Worm (Caenorhabditis elegans) whole organism, early embryonic: ENCODE results near the gene C53B7.6.

ENCODE experiments used
- B0310.2 ChIP-seq: sonication (generic microtip); optimal IDR thresholded peaks from 2 replicates; lab custom pipeline; 2016; ENCODE audit warnings: mild to moderate bottlenecking, missing genetic modification characterization, missing compliant biosample characterization
- F13C5.2 ChIP-seq: sonication (generic microtip); optimal IDR thresholded peaks from 2 replicates; lab custom pipeline; 2017; ENCODE audit warnings: mild to moderate bottlenecking, missing genetic modification characterization, inconsistent platforms, missing compliant biosample characterization
- aly-1 ChIP-seq: sonication (generic microtip); optimal IDR thresholded peaks from 2 replicates; lab custom pipeline; 2016; ENCODE audit warnings: missing genetic modification characterization, missing compliant biosample characterization
- ama-1 ChIP-seq: fragments of 150-350 bp; optimal IDR thresholded peaks from 2 replicates; lab custom pipeline; 2014
- ceh-13 ChIP-seq: fragments of 200-800 bp; sonication (Bioruptor generic); optimal IDR thresholded peaks from 2 replicates; lab custom pipeline; 2018; ENCODE audit warnings: mild to moderate bottlenecking, missing genetic modification characterization, missing compliant biosample characterization
- ceh-36 ChIP-seq: sonication (generic microtip); optimal IDR thresholded peaks from 2 replicates; lab custom pipeline; 2016; ENCODE audit warnings: missing genetic modification characterization, inconsistent platforms, missing compliant biosample characterization
- ets-7 ChIP-seq: sonication (generic microtip); optimal IDR thresholded peaks from 2 replicates; lab custom pipeline; 2016; ENCODE audit warnings: missing genotype, missing genetic modification characterization, missing compliant biosample characterization
- flt-1 ChIP-seq: fragments of 200-800 bp; sonication (Bioruptor generic); IDR thresholded peaks from 2 replicates; pipeline ENCODE4 v1.3.6; 2022; ENCODE audit warnings: missing genetic modification characterization, missing compliant biosample characterization
- hmbx-1 ChIP-seq: sonication (generic microtip); optimal IDR thresholded peaks from 2 replicates; lab custom pipeline; 2016; ENCODE audit warnings: mild to moderate bottlenecking, missing genetic modification characterization, missing compliant biosample characterization
- hmg-4 ChIP-seq: fragments of 200-800 bp; sonication (Bioruptor generic); optimal IDR thresholded peaks from 2 replicates; lab custom pipeline; 2018; ENCODE audit warnings: mild to moderate bottlenecking, missing genetic modification characterization, missing compliant biosample characterization
- hnd-1 ChIP-seq: sonication (generic microtip); optimal IDR thresholded peaks from 2 replicates; lab custom pipeline; 2016; ENCODE audit warnings: missing genetic modification characterization, missing compliant biosample characterization
- pes-1 ChIP-seq: fragments of 200-800 bp; sonication (Bioruptor generic); IDR thresholded peaks from 2 replicates; pipeline ENCODE4 v1.3.6; 2022; ENCODE audit warnings: missing genetic modification reagents, missing genetic modification characterization, missing compliant biosample characterization
- scrt-1 ChIP-seq: fragments of 200-800 bp; sonication (Bioruptor generic); IDR thresholded peaks from 2 replicates; pipeline ENCODE4 v1.3.6; 2022; ENCODE audit warnings: missing genetic modification characterization, missing compliant biosample characterization
- sea-1 ChIP-seq: fragments of 200-800 bp; sonication (Bioruptor generic); conservative IDR thresholded peaks from 2 replicates; pipeline ENCODE4 v1.3.6; 2022; ENCODE audit warnings: missing genetic modification characterization, missing compliant biosample characterization
- tbx-11 ChIP-seq: fragments of 200-800 bp; sonication (Bioruptor generic); IDR thresholded peaks from 2 replicates; pipeline ENCODE4 v1.3.6; 2022; ENCODE audit warnings: missing genetic modification characterization, missing compliant biosample characterization
- tbx-37 ChIP-seq: fragments of 200-800 bp; sonication (Bioruptor generic); conservative IDR thresholded peaks from 2 replicates; pipeline ENCODE4 v1.3.6; 2022; ENCODE audit warnings: missing genetic modification reagents, missing genetic modification characterization, missing compliant biosample characterization
- tra-4 ChIP-seq: sonication (generic microtip); optimal IDR thresholded peaks from 2 replicates; lab custom pipeline; 2017; ENCODE audit warnings: missing genetic modification characterization, missing compliant biosample characterization

C53B7.6 gene

DNA sequence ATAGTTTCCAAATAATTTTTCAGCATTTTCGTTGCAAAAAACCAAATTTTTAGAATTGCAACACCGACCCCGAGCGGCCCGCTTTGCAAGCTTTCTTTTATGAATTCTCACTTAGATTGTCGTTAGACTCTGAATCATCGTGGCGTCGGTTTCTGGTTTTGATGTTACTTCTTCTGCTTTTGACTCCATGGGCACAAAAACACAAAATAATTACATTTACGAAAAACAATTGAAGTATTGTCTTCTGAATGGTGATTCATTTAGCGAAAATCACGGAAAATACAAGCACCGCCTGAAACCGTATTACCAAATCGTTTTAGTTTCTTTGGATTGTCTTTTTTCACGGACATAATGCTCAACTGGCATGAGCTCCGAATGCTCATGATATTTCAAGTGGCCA is 32.5 kb upstream of the C53B7.6 start, which contains the start of gene pes-23:
TSS of gene pes-23 (plus strand) at position 301 of the 400 bp plus-strand sequence.
- TF ChIP-seq tbx-11 (GFP tag; lab: Robert Waterston, UW) (no peak), tbx-37 (GFP tag; lab: Robert Waterston, UW) (no peak), hnd-1 (no peak), ceh-13 (no peak), ama-1 (lab: Kevin White, UChicago) (no peak)

DNA sequence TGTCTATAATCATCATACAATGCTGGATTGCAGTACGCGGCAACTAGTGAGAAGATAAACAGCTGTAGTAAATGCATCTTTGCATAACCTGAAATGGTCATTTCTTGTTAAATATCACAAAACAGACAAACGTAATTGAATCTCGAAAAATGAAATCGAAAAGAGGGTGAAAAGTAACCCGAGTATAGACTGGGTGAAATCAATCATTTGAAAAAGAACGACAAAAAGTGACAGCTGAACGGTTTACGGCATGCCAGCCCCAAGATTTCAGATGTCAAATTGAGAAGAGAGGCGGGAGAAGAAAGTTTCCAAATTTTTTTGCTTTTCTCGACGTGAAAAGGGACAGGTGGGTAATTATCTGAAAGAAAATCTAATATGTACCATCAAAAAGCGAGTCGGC is 31.3 kb upstream of the C53B7.6 start, which contains the start of gene F14B8.4:
TSS of gene F14B8.4 (minus strand) at position 101 of the 400 bp plus-strand sequence.
- TF ChIP-seq hnd-1 (no peak), ama-1 (lab: Kevin White, UChicago) (no peak), scrt-1 (no peak), hmbx-1 (tag; lab: Kevin White, UChicago) (no peak), sea-1 (GFP tag; lab: Robert Waterston, UW) (no peak), aly-1 (tag; lab: Kevin White, UChicago) (no peak), tbx-37 (GFP tag; lab: Robert Waterston, UW) (no peak)

DNA sequence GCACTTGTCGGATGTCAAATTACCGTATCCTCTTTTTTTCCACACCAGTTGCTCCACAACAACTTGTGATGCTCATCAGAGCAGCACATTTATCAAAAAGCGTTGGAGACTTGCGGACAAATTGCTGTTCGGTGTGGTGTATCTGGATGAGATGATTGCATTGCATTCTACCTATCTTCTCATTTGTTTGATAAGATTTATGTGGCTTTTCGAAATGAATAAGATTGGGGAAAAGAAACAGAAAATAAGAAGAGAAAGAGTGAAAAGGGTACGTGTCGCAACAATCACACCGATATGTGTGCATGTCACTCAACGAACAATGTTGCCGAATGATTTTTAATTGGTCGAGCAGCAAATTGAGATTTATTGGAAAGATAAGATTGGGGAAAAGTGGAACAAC is 25.5 kb upstream of the C53B7.6 start:
- TF ChIP-seq B0310.2 (tag; lab: Kevin White, UChicago) (no peak), aly-1 (tag; lab: Kevin White, UChicago) (no peak), tra-4 (tag; lab: Kevin White, UChicago) (no peak), pes-1 (GFP tag; lab: Robert Waterston, UW) (no peak), ceh-13 (no peak), hnd-1 (no peak), tbx-37 (GFP tag; lab: Robert Waterston, UW) (no peak), scrt-1 (no peak), ama-1 (lab: Kevin White, UChicago) (no peak)

DNA sequence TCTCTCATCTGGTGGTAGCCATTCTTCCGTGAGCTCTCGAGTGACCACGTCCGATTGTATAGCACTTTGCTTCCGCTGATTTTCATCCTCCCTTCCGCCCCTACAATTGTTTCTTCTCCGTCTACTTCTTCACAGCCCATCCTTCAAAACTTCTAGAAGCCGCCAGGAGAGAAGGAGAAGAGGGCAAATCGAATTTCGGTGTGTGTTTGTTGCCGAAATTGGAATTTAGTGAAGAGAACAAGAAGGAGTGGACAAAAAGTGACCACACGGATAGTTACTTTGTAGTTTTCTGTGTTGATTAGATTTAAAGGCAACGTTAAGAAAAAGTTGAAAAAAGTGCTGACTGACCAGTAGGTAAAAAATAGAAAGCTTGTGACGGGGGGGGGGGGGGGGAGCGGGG is 24.5 kb upstream of the C53B7.6 start:
- TF ChIP-seq ceh-36 (tag; lab: Kevin White, UChicago): no peak
- no peak for TF ChIP-seq tbx-37 (GFP tag; lab: Robert Waterston, UW)
- no peak for TF ChIP-seq aly-1 (tag; lab: Kevin White, UChicago)
- no peak for TF ChIP-seq hnd-1
- TF ChIP-seq hmg-4 (GFP tag; lab: Kevin White, UChicago): no peak
- no peak for TF ChIP-seq F13C5.2 (tag; lab: Kevin White, UChicago)
- TF ChIP-seq hmbx-1 (tag; lab: Kevin White, UChicago): no peak
- TF ChIP-seq tbx-11 (GFP tag; lab: Robert Waterston, UW): no peak
- no peak for TF ChIP-seq ama-1 (lab: Kevin White, UChicago)
- no peak for TF ChIP-seq B0310.2 (tag; lab: Kevin White, UChicago)
- TF ChIP-seq sea-1 (GFP tag; lab: Robert Waterston, UW): no peak
- TF ChIP-seq tra-4 (tag; lab: Kevin White, UChicago): no peak
- TF ChIP-seq pes-1 (GFP tag; lab: Robert Waterston, UW): no peak
- no peak for TF ChIP-seq flt-1 (GFP tag; lab: Robert Waterston, UW)
- no peak for TF ChIP-seq ets-7 (tag; lab: Kevin White, UChicago)
- TF ChIP-seq ceh-13: no peak
- TF ChIP-seq scrt-1: no peak

ce11 chrX:6889374-6889773 is 20.8 kb upstream of the C53B7.6 start, which contains the start of gene unc-6:
Gene unc-6, plus strand, starts transcription at chrX:6889674.
- TF ChIP-seq tbx-11 (GFP tag; lab: Robert Waterston, UW) (no peak), F13C5.2 (tag; lab: Kevin White, UChicago) (no peak), hnd-1 (no peak), tra-4 (tag; lab: Kevin White, UChicago) (no peak), tbx-37 (GFP tag; lab: Robert Waterston, UW) (no peak), B0310.2 (tag; lab: Kevin White, UChicago) (no peak), scrt-1 (no peak), sea-1 (GFP tag; lab: Robert Waterston, UW) (no peak), hmbx-1 (tag; lab: Kevin White, UChicago) (no peak), ceh-36 (tag; lab: Kevin White, UChicago) (no peak), ceh-13 (no peak), flt-1 (GFP tag; lab: Robert Waterston, UW) (no peak), pes-1 (GFP tag; lab: Robert Waterston, UW) (no peak), ama-1 (lab: Kevin White, UChicago) (no peak), ets-7 (tag; lab: Kevin White, UChicago) (no peak), aly-1 (tag; lab: Kevin White, UChicago) (no peak)

ce11 chrX:6888208-6888607 is 19.6 kb upstream of the C53B7.6 start:
- TF ChIP-seq ets-7 (tag; lab: Kevin White, UChicago) (no peak), B0310.2 (tag; lab: Kevin White, UChicago) (no peak), scrt-1 (no peak), sea-1 (GFP tag; lab: Robert Waterston, UW) (no peak), hnd-1 (no peak), F13C5.2 (tag; lab: Kevin White, UChicago) (no peak)

- TF ChIP-seq hmbx-1 (tag; lab: Kevin White, UChicago) (no peak), tra-4 (tag; lab: Kevin White, UChicago) (no peak), F13C5.2 (tag; lab: Kevin White, UChicago) (no peak), sea-1 (GFP tag; lab: Robert Waterston, UW) (no peak), scrt-1 (no peak), aly-1 (tag; lab: Kevin White, UChicago) (no peak), ets-7 (tag; lab: Kevin White, UChicago) (no peak), B0310.2 (tag; lab: Kevin White, UChicago) (no peak), flt-1 (GFP tag; lab: Robert Waterston, UW) (no peak), ama-1 (lab: Kevin White, UChicago) (no peak), tbx-11 (GFP tag; lab: Robert Waterston, UW) (no peak), ceh-36 (tag; lab: Kevin White, UChicago) (no peak), ceh-13 (no peak), tbx-37 (GFP tag; lab: Robert Waterston, UW) (no peak), pes-1 (GFP tag; lab: Robert Waterston, UW) (no peak), hnd-1 (no peak), hmg-4 (GFP tag; lab: Kevin White, UChicago) (no peak)
These were observed 16.8 kb upstream of the C53B7.6 start, which contains the start of gene F41C6.7 for ce11 chrX:6885227-6885853. Gene F41C6.7, minus strand, starts transcription at chrX:6885277.
